Worm (Caenorhabditis elegans) whole organism, L1 larva: ENCODE measurements around the gene B0563.9.

Experiments used
- C34B4.2 ChIP-seq: sonication (generic microtip); optimal IDR thresholded peaks from 2 replicates; lab custom pipeline; 2017; ENCODE audit warnings: mild to moderate bottlenecking, missing genetic modification characterization, missing compliant biosample characterization
- Y116A8C.19 ChIP-seq: sonication (generic microtip); optimal IDR thresholded peaks from 2 replicates; lab custom pipeline; 2016; ENCODE audit warnings: missing compliant biosample characterization, missing genetic modification characterization, borderline replicate concordance
- aha-1 ChIP-seq: fragments of 150-350 bp; optimal IDR thresholded peaks from 2 replicates; lab custom pipeline; 2014; ENCODE audit warnings: missing biosample characterization, missing genetic modification characterization
- ceh-63 ChIP-seq: fragments of 200-800 bp; sonication (Bioruptor generic); optimal IDR thresholded peaks from 2 replicates; lab custom pipeline; 2018; ENCODE audit warnings: mild to moderate bottlenecking, missing genetic modification characterization, missing compliant biosample characterization
- ceh-82 ChIP-seq, 3 experiments: fragments of 150-350 bp in 1 of 3; sonication (generic microtip) in 2 of 3; optimal IDR thresholded peaks; 2 replicates each; lab custom pipeline; 2014 to 2017; ENCODE audit warnings: missing biosample characterization in 3 of 3, missing genetic modification characterization in 3 of 3
- ceh-90 ChIP-seq: sonication (generic microtip); optimal IDR thresholded peaks from 2 replicates; lab custom pipeline; 2016; ENCODE audit warnings: missing genetic modification characterization, missing compliant biosample characterization
- dsc-1 ChIP-seq: sonication (generic microtip); optimal IDR thresholded peaks from 2 replicates; lab custom pipeline; 2016; ENCODE audit warnings: mild to moderate bottlenecking, missing genetic modification characterization, missing compliant biosample characterization
- efl-1 ChIP-seq, 4 experiments: fragments of 150-350 bp; optimal IDR thresholded peaks in 3 of 4; peaks in 1 of 4; 1 replicate in 1 of 4; 2 replicates in 3 of 4; lab custom pipeline; 2014; ENCODE audit warnings: missing biosample characterization in 2 of 4, missing genetic modification characterization in 2 of 4, missing genetic modification reagents in 2 of 4
- elt-2 ChIP-seq: sonication (generic microtip); optimal IDR thresholded peaks from 2 replicates; lab custom pipeline; 2016; ENCODE audit warnings: missing genetic modification characterization, mild to moderate bottlenecking, inconsistent platforms, missing compliant biosample characterization, missing genetic modification reagents
- elt-3 ChIP-seq, 6 experiments: fragments of 150-350 bp in 1 of 6; sonication (generic microtip); optimal IDR thresholded peaks; 2 replicates each; lab custom pipeline; 2017 to 2018; ENCODE audit warnings: missing biosample characterization in 6 of 6, missing genetic modification characterization in 6 of 6, inconsistent platforms in 1 of 6
- fkh-8 ChIP-seq: sonication (generic microtip); optimal IDR thresholded peaks from 2 replicates; lab custom pipeline; 2016; ENCODE audit warnings: mild to moderate bottlenecking, missing genetic modification characterization, missing compliant biosample characterization
- hlh-4 ChIP-seq: sonication (generic microtip); optimal IDR thresholded peaks from 2 replicates; lab custom pipeline; 2016; ENCODE audit warnings: mild to moderate bottlenecking, missing genetic modification characterization, missing compliant biosample characterization
- isw-1 ChIP-seq: fragments of 200-800 bp; sonication (Bioruptor generic); IDR thresholded peaks from 2 replicates; pipeline ENCODE4 v1.3.6; 2022; ENCODE audit warnings: missing genetic modification characterization, missing compliant biosample characterization
- lin-13 ChIP-seq: fragments of 150-350 bp; optimal IDR thresholded peaks from 2 replicates; lab custom pipeline; 2014; ENCODE audit warnings: missing biosample characterization, missing genetic modification reagents, missing genetic modification characterization
- lin-14 ChIP-seq: fragments of 200-800 bp; sonication (Bioruptor generic); optimal IDR thresholded peaks from 2 replicates; lab custom pipeline; 2018; ENCODE audit warnings: mild to moderate bottlenecking, missing genetic modification characterization, moderate library complexity, missing compliant biosample characterization
- lin-15B ChIP-seq: fragments of 150-350 bp; sonication (generic microtip); optimal IDR thresholded peaks from 3 replicates; lab custom pipeline; 2014; ENCODE audit warnings: missing biosample characterization, missing genetic modification characterization
- lin-39 ChIP-seq: fragments of 150-350 bp; optimal IDR thresholded peaks from 2 replicates; lab custom pipeline; 2014; ENCODE audit warnings: missing biosample characterization, missing genetic modification reagents, missing genetic modification characterization
- lir-3 ChIP-seq: sonication (generic microtip); optimal IDR thresholded peaks from 2 replicates; lab custom pipeline; 2016; ENCODE audit warnings: mild to moderate bottlenecking, missing genetic modification characterization, moderate library complexity, missing compliant biosample characterization; ENCODE audit not compliant: poor library complexity
- mef-2 ChIP-seq: fragments of 150-350 bp; optimal IDR thresholded peaks from 2 replicates; lab custom pipeline; 2014; ENCODE audit warnings: missing biosample characterization, missing genetic modification characterization
- nhr-11 ChIP-seq: fragments of 150-350 bp; optimal IDR thresholded peaks from 2 replicates; lab custom pipeline; 2014; ENCODE audit warnings: missing biosample characterization, missing genetic modification characterization
- nhr-12 ChIP-seq: sonication (generic microtip); optimal IDR thresholded peaks from 2 replicates; lab custom pipeline; 2017; ENCODE audit warnings: missing biosample characterization, missing genetic modification characterization
- nhr-237 ChIP-seq: fragments of 150-350 bp; optimal IDR thresholded peaks from 2 replicates; lab custom pipeline; 2014; ENCODE audit warnings: missing biosample characterization, missing genetic modification characterization
- nhr-28 ChIP-seq: fragments of 150-350 bp; optimal IDR thresholded peaks from 2 replicates; lab custom pipeline; 2014; ENCODE audit warnings: missing biosample characterization, missing genetic modification characterization
- nhr-76 ChIP-seq: sonication (generic microtip); optimal IDR thresholded peaks from 2 replicates; lab custom pipeline; 2017; ENCODE audit warnings: missing biosample characterization, missing genetic modification characterization
- nhr-77 ChIP-seq: fragments of 150-350 bp; optimal IDR thresholded peaks from 2 replicates; lab custom pipeline; 2014; ENCODE audit warnings: missing biosample characterization, missing genetic modification characterization
- pag-3 ChIP-seq: sonication (generic microtip); optimal IDR thresholded peaks from 2 replicates; lab custom pipeline; 2017; ENCODE audit warnings: missing genetic modification characterization, mild to moderate bottlenecking, missing compliant biosample characterization, antibody characterized with exemption, borderline replicate concordance; ENCODE audit not compliant: insufficient read depth
- rnt-1 ChIP-seq: sonication (generic microtip); optimal IDR thresholded peaks from 2 replicates; lab custom pipeline; 2016; ENCODE audit warnings: mild to moderate bottlenecking, missing genetic modification characterization, moderate library complexity, missing compliant biosample characterization
- snpc-4 ChIP-seq: fragments of 150-350 bp; optimal IDR thresholded peaks from 2 replicates; lab custom pipeline; 2014; ENCODE audit warnings: missing biosample characterization, missing genetic modification characterization
- snu-23 ChIP-seq: sonication (generic microtip); optimal IDR thresholded peaks from 2 replicates; lab custom pipeline; 2016; ENCODE audit warnings: missing genetic modification characterization, missing compliant biosample characterization
- swsn-7 ChIP-seq: sonication (generic microtip); optimal IDR thresholded peaks from 2 replicates; lab custom pipeline; 2016; ENCODE audit warnings: missing genetic modification characterization, missing compliant biosample characterization
- tlp-1 ChIP-seq: fragments of 150-350 bp; optimal IDR thresholded peaks from 2 replicates; lab custom pipeline; 2014; ENCODE audit warnings: missing biosample characterization, missing genetic modification characterization
- unc-130 ChIP-seq: fragments of 150-350 bp; optimal IDR thresholded peaks from 2 replicates; lab custom pipeline; 2017; ENCODE audit warnings: missing biosample characterization, missing genetic modification characterization, inconsistent platforms
- unc-30 ChIP-seq: sonication (generic microtip); optimal IDR thresholded peaks from 2 replicates; lab custom pipeline; 2017; ENCODE audit warnings: missing biosample characterization, missing genetic modification characterization
- unc-86 ChIP-seq: sonication (generic microtip); optimal IDR thresholded peaks from 2 replicates; lab custom pipeline; 2016; ENCODE audit warnings: missing genetic modification characterization, missing compliant biosample characterization
- unc-98 ChIP-seq: fragments of 200-800 bp; sonication (Bioruptor generic); IDR thresholded peaks from 2 replicates; pipeline ENCODE4 v1.3.6; 2022; ENCODE audit warnings: missing genetic modification characterization, missing compliant biosample characterization
- vab-15 ChIP-seq: sonication (generic microtip); optimal IDR thresholded peaks from 2 replicates; lab custom pipeline; 2017; ENCODE audit warnings: missing genotype, mild to moderate bottlenecking, missing genetic modification characterization, missing compliant biosample characterization
- zag-1 ChIP-seq: fragments of 150-350 bp; optimal IDR thresholded peaks from 2 replicates; lab custom pipeline; 2014; ENCODE audit warnings: missing biosample characterization, missing genetic modification characterization
- ztf-11 ChIP-seq, 2 experiments: sonication (generic microtip); optimal IDR thresholded peaks; 2 replicates each; lab custom pipeline; 2016 to 2017; ENCODE audit warnings: missing genetic modification characterization in 2 of 2, missing biosample characterization in 1 of 2, missing compliant biosample characterization in 1 of 2
- ztf-4 ChIP-seq: fragments of 150-350 bp; optimal IDR thresholded peaks from 2 replicates; lab custom pipeline; 2014; ENCODE audit warnings: missing biosample characterization, missing genetic modification characterization

The B0563.9 gene

ce11 chrX:9171241-9171640 is 2.9 kb downstream of the B0563.9 start, which contains the start of gene B0563.1:
Gene B0563.1 (plus strand): TSS chrX:9171541.
- TF ChIP-seq unc-98 (GFP tag; lab: Robert Waterston, UW) (no peak), efl-1 (optimal IDR thresholded peaks at IDR 0.05; lab: Kevin White, UChicago) (no peak), efl-1 (GFP tag; optimal IDR thresholded peaks at IDR 0.05 in 1 of 2; lab: Kevin White, UChicago) (peak in 1 of 2 experiments; percentile 24)

ce11 chrX:9172278-9172677 is 3.9 kb downstream of the B0563.9 start, which contains the start of gene B0563.18:
Gene B0563.18 (plus strand): TSS chrX:9172578.
- TF ChIP-seq unc-130 (tag; lab: Kevin White, UChicago) (no peak), ceh-82 (tag; optimal IDR thresholded peaks at IDR 0.05; lab: Kevin White, UChicago) (no peak), nhr-76 (tag; lab: Kevin White, UChicago) (no peak), dsc-1 (tag; lab: Kevin White, UChicago) (no peak), tlp-1 (no peak), nhr-237 (no peak), lin-13 (no peak), nhr-12 (tag; lab: Kevin White, UChicago) (no peak), nhr-77 (tag; lab: Kevin White, UChicago) (no peak)

ce11 chrX:9172733-9173132 is 4.4 kb downstream of the B0563.9 start:
- no peak for TF ChIP-seq snu-23
- no peak for TF ChIP-seq C34B4.2
- no peak for TF ChIP-seq aha-1 (tag; lab: Kevin White, UChicago)
- TF ChIP-seq elt-3 (tag; optimal IDR thresholded peaks at IDR 0.05; lab: Kevin White, UChicago) = no peak
- no peak for TF ChIP-seq isw-1 (GFP tag; lab: Robert Waterston, UW)
- no peak for TF ChIP-seq elt-2 (tag; lab: Kevin White, UChicago)
- no peak for TF ChIP-seq ceh-90 (tag; lab: Kevin White, UChicago)
- TF ChIP-seq ztf-11 (tag; optimal IDR thresholded peaks at IDR 0.05; lab: Kevin White, UChicago) = no peak
- no peak for TF ChIP-seq fkh-8
- TF ChIP-seq lin-14 = no peak
- no peak for TF ChIP-seq zag-1 (tag; lab: Kevin White, UChicago)

ce11 chrX:9174409-9174808 is 6.1 kb downstream of the B0563.9 start, which contains the start of gene B0563.8:
Gene B0563.8 (minus strand): TSS chrX:9174509.
- TF ChIP-seq lin-15B (tag; lab: Kevin White, UChicago) (no peak), nhr-11 (no peak), snpc-4 (tag; lab: Kevin White, UChicago) (no peak), fkh-8 (no peak), zag-1 (tag; lab: Kevin White, UChicago) (no peak), mef-2 (no peak), lir-3 (tag; lab: Kevin White, UChicago) (no peak), nhr-28 (no peak), swsn-7 (tag; lab: Kevin White, UChicago) (no peak), vab-15 (tag; lab: Kevin White, UChicago) (no peak), lin-39 (tag; lab: Kevin White, UChicago) (no peak), unc-98 (GFP tag; lab: Robert Waterston, UW) (no peak)
- TF ChIP-seq, all 84 proteins: peak for 0

- TF ChIP-seq Y116A8C.19 (tag; lab: Kevin White, UChicago) = no peak
- no peak for TF ChIP-seq ztf-4 (tag; lab: Kevin White, UChicago)
These were observed 12.5 kb downstream of the B0563.9 start, which contains the start of gene Y81B9A.4 for ce11 chrX:9180823-9181222. Gene Y81B9A.4 (minus strand): TSS chrX:9180923.

- TF ChIP-seq ztf-11 (tag; optimal IDR thresholded peaks at IDR 0.05; lab: Kevin White, UChicago) = no peak
- TF ChIP-seq unc-30 (tag; lab: Kevin White, UChicago) = no peak
- no peak for TF ChIP-seq tlp-1
- no peak for TF ChIP-seq pag-3 (tag; lab: Kevin White, UChicago)
- no peak for TF ChIP-seq ceh-63
- no peak for TF ChIP-seq nhr-11
- no peak for TF ChIP-seq hlh-4 (tag; lab: Kevin White, UChicago)
- no peak for TF ChIP-seq rnt-1 (tag; lab: Kevin White, UChicago)
- no peak for TF ChIP-seq lir-3 (tag; lab: Kevin White, UChicago)
- no peak for TF ChIP-seq unc-86 (tag; lab: Kevin White, UChicago)
- TF ChIP-seq snpc-4 (tag; lab: Kevin White, UChicago) = no peak
- no peak for TF ChIP-seq unc-130 (tag; lab: Kevin White, UChicago)
- TF ChIP-seq, all 84 proteins: peak for 0
These were observed 13.8 kb downstream of the B0563.9 start, which contains the start of gene Y81B9A.3 for ce11 chrX:9182140-9182539. Gene Y81B9A.3 (plus strand): TSS chrX:9182440.
